Fruit fly (Drosophila melanogaster): ENCODE measurements around the gene Xport-A.

Xport-A gene

dm6 chr3R:19924331-19924730, 9.1 kb upstream of the Xport-A start (continued):
- TF ChIP-seq CG17328 (GFP tag; IDR thresholded peaks at IDR 0.05) = no peak
- no peak for TF ChIP-seq CTCF (GFP tag; optimal IDR thresholded peaks at IDR 0.05)
- no peak for TF ChIP-seq HmgZ (tag; optimal IDR thresholded peaks at IDR 0.05)
- TF ChIP-seq sens (GFP tag) = peak; percentile 56
- TF ChIP-seq mld (GFP tag; IDR thresholded peaks at IDR 0.05; ENCODE audit: partially characterized antibody) = no peak
- TF ChIP-seq bbx (GFP tag; IDR thresholded peaks at IDR 0.05; ENCODE audit: partially characterized antibody) = no peak
- peak; percentile 54 for TF ChIP-seq mirr (GFP tag; optimal IDR thresholded peaks at IDR 0.05)
- TF ChIP-seq CG7271 (tag; optimal IDR thresholded peaks at IDR 0.05) = no peak
- peak; percentile 37 for TF ChIP-seq CG6854 (GFP tag; optimal IDR thresholded peaks at IDR 0.05)
- no peak for TF ChIP-seq Camta (GFP tag; optimal IDR thresholded peaks at IDR 0.05)
- TF ChIP-seq CG12299 (tag; optimal IDR thresholded peaks at IDR 0.05) = no peak
- no peak for TF ChIP-seq twi (tag; optimal IDR thresholded peaks at IDR 0.05)
- TF ChIP-seq slbo (GFP tag; IDR thresholded peaks at IDR 0.05) = no peak
- no peak for TF ChIP-seq CG33213 (GFP tag; optimal IDR thresholded peaks at IDR 0.05)
- TF ChIP-seq CG15073 (GFP tag; optimal IDR thresholded peaks at IDR 0.05) = no peak
- no peak for TF ChIP-seq Bgb (GFP tag; IDR thresholded peaks at IDR 0.05; ENCODE audit: partially characterized antibody)
- no peak for TF ChIP-seq CG10979 (tag; optimal IDR thresholded peaks at IDR 0.05)
- no peak for TF ChIP-seq CG12236 (GFP tag; optimal IDR thresholded peaks at IDR 0.05)
- TF ChIP-seq Oaz (GFP tag; IDR thresholded peaks at IDR 0.05) = no peak
- peak; percentile 33; the same call in 1 of the 2 replicates for TF ChIP-seq sob (GFP tag; IDR thresholded peaks at IDR 0.05)
- no peak for TF ChIP-seq insv (GFP tag; optimal IDR thresholded peaks at IDR 0.05)
- peak; percentile 8 for TF ChIP-seq cwo (GFP tag; optimal IDR thresholded peaks at IDR 0.05)
- no peak for TF ChIP-seq HLHmδ (GFP tag; optimal IDR thresholded peaks at IDR 0.05)
- TF ChIP-seq dmrt11E (tag; optimal IDR thresholded peaks at IDR 0.05) = no peak
- TF ChIP-seq shn (GFP tag; optimal IDR thresholded peaks at IDR 0.05) = no peak
- TF ChIP-seq CG10543 (GFP tag; optimal IDR thresholded peaks at IDR 0.05) = peak; percentile 49
- no peak for TF ChIP-seq Mrtf (GFP tag; IDR thresholded peaks at IDR 0.05)
- peak; percentile 56 for TF ChIP-seq caup (GFP tag; optimal IDR thresholded peaks at IDR 0.05; ENCODE audit: severe bottlenecking)
- no peak for TF ChIP-seq gcm2 (GFP tag; optimal IDR thresholded peaks at IDR 0.05)
- TF ChIP-seq CG2120 (GFP tag; optimal IDR thresholded peaks at IDR 0.05) = peak; percentile 48
- no peak for TF ChIP-seq CG1602 (GFP tag; optimal IDR thresholded peaks at IDR 0.05)
- TF ChIP-seq CG8281 (tag; optimal IDR thresholded peaks at IDR 0.05) = no peak
- peak; percentile 49 for TF ChIP-seq Meics (GFP tag; optimal IDR thresholded peaks at IDR 0.05)
- TF ChIP-seq so (GFP tag; IDR thresholded peaks at IDR 0.05) = no peak
- no peak for TF ChIP-seq CG17829 (tag; optimal IDR thresholded peaks at IDR 0.05)
- no peak for TF ChIP-seq lilli (GFP tag; optimal IDR thresholded peaks at IDR 0.05)
- no peak for TF ChIP-seq CG2202 (tag; optimal IDR thresholded peaks at IDR 0.05)
- no peak for TF ChIP-seq Dll (GFP tag; IDR thresholded peaks at IDR 0.05; ENCODE audit: partially characterized antibody)
- peak; percentile 37; the same call in 1 of the 2 replicates for TF ChIP-seq Rfx (GFP tag; IDR thresholded peaks at IDR 0.05)
- TF ChIP-seq wdn (GFP tag; IDR thresholded peaks at IDR 0.05) = no peak
- no peak for TF ChIP-seq CG16813 (GFP tag; IDR thresholded peaks at IDR 0.05; ENCODE audit: partially characterized antibody)
- 0 out of 3 replicates have a peak, but pooled peaks have one; percentile 28 for TF ChIP-seq Dbx (GFP tag; IDR thresholded peaks at IDR 0.05)
- TF ChIP-seq Sox102F (GFP tag; optimal IDR thresholded peaks at IDR 0.05) = no peak
- no peak for TF ChIP-seq GATAe (GFP tag; conservative IDR thresholded peaks at IDR 0.05)
- TF ChIP-seq Dref (GFP tag; IDR thresholded peaks at IDR 0.05) = no peak
- TF ChIP-seq bab2 (GFP tag; optimal IDR thresholded peaks at IDR 0.05) = no peak
- TF ChIP-seq HLH3B (GFP tag; IDR thresholded peaks at IDR 0.05) = no peak
- no peak for TF ChIP-seq danr (GFP tag; IDR thresholded peaks at IDR 0.05)
- TF ChIP-seq CG18619 (GFP tag; optimal IDR thresholded peaks at IDR 0.05) = no peak
- no peak for TF ChIP-seq h (optimal IDR thresholded peaks at IDR 0.05)
- no peak for TF ChIP-seq E2f2 (GFP tag; IDR thresholded peaks at IDR 0.05)
- peak; percentile 30 for TF ChIP-seq CG6813 (GFP tag; optimal IDR thresholded peaks at IDR 0.05)
- peak; percentile 24 for TF ChIP-seq schlank (tag; optimal IDR thresholded peaks at IDR 0.05)

Measured in whole organism, embryonic.